Worm (Caenorhabditis elegans) whole organism, L4 larva: Measurements from ENCODE around the gene F47B8.18.

Experiments
- F26F4.8 ChIP-seq: fragments of 200-800 bp; sonication (Bioruptor generic); conservative IDR thresholded peaks from 2 replicates; pipeline ENCODE4 v1.3.6; 2022; ENCODE audit warnings: missing genetic modification characterization, missing compliant biosample characterization
- F44E2.7 ChIP-seq: fragments of 200-800 bp; sonication (Bioruptor generic); IDR thresholded peaks from 2 replicates; pipeline ENCODE4 v2.1.2; 2022; ENCODE audit warnings: missing genetic modification characterization, missing compliant biosample characterization
- F49E8.2 ChIP-seq: sonication (generic microtip); optimal IDR thresholded peaks from 2 replicates; lab custom pipeline; 2016; ENCODE audit warnings: missing compliant biosample characterization, mild to moderate bottlenecking, missing genetic modification characterization, borderline replicate concordance
- aha-1 ChIP-seq: fragments of 150-350 bp; peaks from one replicate; lab custom pipeline; 2014; ENCODE audit warnings: missing biosample characterization, missing genetic modification characterization
- ama-1 ChIP-seq: fragments of 150-350 bp; optimal IDR thresholded peaks from 2 replicates; lab custom pipeline; 2014; ENCODE audit warnings: inconsistent platforms, mixed read lengths
- arid-1 ChIP-seq: fragments of 200-800 bp; sonication (Bioruptor generic); conservative IDR thresholded peaks from 2 replicates; pipeline ENCODE4 v1.3.6; 2022; ENCODE audit warnings: missing genetic modification reagents, missing genetic modification characterization, missing compliant biosample characterization
- attf-4 ChIP-seq: sonication (generic microtip); optimal IDR thresholded peaks from 3 replicates; lab custom pipeline; 2017; ENCODE audit warnings: missing biosample characterization, missing genetic modification characterization
- ceh-32 ChIP-seq: sonication (generic microtip); optimal IDR thresholded peaks from 2 replicates; lab custom pipeline; 2016; ENCODE audit warnings: mild to moderate bottlenecking, missing genetic modification characterization, missing compliant biosample characterization; ENCODE audit not compliant: poor library complexity
- ceh-62 ChIP-seq: sonication (generic microtip); optimal IDR thresholded peaks from 2 replicates; lab custom pipeline; 2017; ENCODE audit warnings: missing biosample characterization, missing genetic modification characterization
- cey-2 ChIP-seq: sonication (generic microtip); optimal IDR thresholded peaks from 3 replicates; lab custom pipeline; 2017; ENCODE audit warnings: missing genetic modification characterization, mild to moderate bottlenecking, missing compliant biosample characterization, antibody characterized with exemption, borderline replicate concordance; ENCODE audit not compliant: insufficient read depth
- daf-16 ChIP-seq, 3 experiments: sonication (generic microtip); optimal IDR thresholded peaks; 2 replicates each; lab custom pipeline; 2016 to 2017; ENCODE audit warnings: missing genetic modification characterization in 3 of 3, missing genetic modification reagents in 3 of 3, mild to moderate bottlenecking in 2 of 3, missing compliant biosample characterization in 2 of 3, missing biosample characterization in 1 of 3, moderate library complexity in 1 of 3
- dpl-1 ChIP-seq: fragments of 150-350 bp; optimal IDR thresholded peaks from 2 replicates; lab custom pipeline; 2014; ENCODE audit warnings: missing biosample characterization, missing genetic modification reagents, missing genetic modification characterization
- dve-1 ChIP-seq: sonication (generic microtip); optimal IDR thresholded peaks from 2 replicates; lab custom pipeline; 2017; ENCODE audit warnings: antibody characterized with exemption, mild to moderate bottlenecking, missing genetic modification characterization, missing compliant biosample characterization; ENCODE audit not compliant: insufficient read depth
- egl-43 ChIP-seq: fragments of 200-800 bp; sonication (Bioruptor generic); IDR thresholded peaks from 2 replicates; pipeline ENCODE4 v1.3.6; 2022; ENCODE audit warnings: missing genetic modification reagents, missing genetic modification characterization, missing compliant biosample characterization
- hlh-11 ChIP-seq: fragments of 200-800 bp; sonication (Bioruptor generic); optimal IDR thresholded peaks from 2 replicates; lab custom pipeline; 2018; ENCODE audit warnings: mild to moderate bottlenecking, missing genetic modification characterization, missing compliant biosample characterization
- hlh-30 ChIP-seq: sonication (generic microtip); optimal IDR thresholded peaks from 2 replicates; lab custom pipeline; 2017; ENCODE audit warnings: antibody characterized with exemption, mild to moderate bottlenecking, missing genetic modification characterization, missing compliant biosample characterization; ENCODE audit not compliant: insufficient read depth
- hmg-1.1 ChIP-seq: fragments of 200-800 bp; sonication (Bioruptor generic); IDR thresholded peaks from 2 replicates; pipeline ENCODE4 v1.3.6; 2022; ENCODE audit warnings: missing genetic modification reagents, missing genetic modification characterization, missing compliant biosample characterization
- lim-7 ChIP-seq: fragments of 200-800 bp; sonication (Bioruptor generic); IDR thresholded peaks from 2 replicates; pipeline ENCODE4 v1.3.6; 2022; ENCODE audit warnings: missing genetic modification characterization, missing compliant biosample characterization
- lsy-2 ChIP-seq, 2 experiments: fragments of 150-350 bp in 1 of 2; sonication (generic microtip) in 1 of 2; optimal IDR thresholded peaks; 2 replicates each; lab custom pipeline; 2014 to 2017; ENCODE audit warnings: missing biosample characterization in 2 of 2, missing genetic modification characterization in 2 of 2
- madf-5 ChIP-seq, 2 experiments: fragments of 200-800 bp; sonication (Bioruptor generic); IDR thresholded peaks; 2 replicates each; pipeline ENCODE4 v1.3.6; 2022; ENCODE audit warnings: missing compliant biosample characterization in 2 of 2, missing genetic modification characterization in 2 of 2
- mdl-1 ChIP-seq, 2 experiments: fragments of 150-350 bp in 1 of 2; sonication (generic microtip) in 1 of 2; optimal IDR thresholded peaks; 2 replicates each; lab custom pipeline; 2014 to 2017; ENCODE audit warnings: missing biosample characterization in 2 of 2, missing genetic modification characterization in 2 of 2
- mdt-29 ChIP-seq: fragments of 200-800 bp; sonication (Bioruptor generic); IDR thresholded peaks from 2 replicates; pipeline ENCODE4 v1.3.6; 2022; ENCODE audit warnings: missing genetic modification reagents, missing genetic modification characterization, missing compliant biosample characterization
- mep-1 ChIP-seq: fragments of 150-350 bp; sonication (generic microtip); optimal IDR thresholded peaks from 3 replicates; lab custom pipeline; 2014; ENCODE audit warnings: missing biosample characterization, missing genetic modification characterization
- mxl-3 ChIP-seq: fragments of 200-800 bp; sonication (Bioruptor generic); optimal IDR thresholded peaks from 2 replicates; lab custom pipeline; 2018; ENCODE audit warnings: mild to moderate bottlenecking, missing genetic modification characterization, missing compliant biosample characterization
- nhr-102 ChIP-seq: sonication (generic microtip); optimal IDR thresholded peaks from 2 replicates; lab custom pipeline; 2016; ENCODE audit warnings: mild to moderate bottlenecking, missing genetic modification characterization, moderate library complexity, missing compliant biosample characterization
- nhr-237 ChIP-seq: sonication (generic microtip); optimal IDR thresholded peaks from 2 replicates; lab custom pipeline; 2017; ENCODE audit warnings: missing biosample characterization, missing genetic modification characterization
- nhr-28 ChIP-seq: fragments of 150-350 bp; optimal IDR thresholded peaks from 2 replicates; lab custom pipeline; 2014; ENCODE audit warnings: missing biosample characterization, missing genetic modification characterization
- nhr-42 ChIP-seq: fragments of 200-800 bp; sonication (Bioruptor generic); IDR thresholded peaks from 2 replicates; pipeline ENCODE4 v1.3.6; 2022; ENCODE audit warnings: missing genetic modification characterization, missing compliant biosample characterization
- nhr-6 ChIP-seq: fragments of 150-350 bp; optimal IDR thresholded peaks from 2 replicates; lab custom pipeline; 2014; ENCODE audit warnings: missing biosample characterization, missing genetic modification characterization
- nhr-77 ChIP-seq: fragments of 150-350 bp; optimal IDR thresholded peaks from 2 replicates; lab custom pipeline; 2014; ENCODE audit warnings: missing biosample characterization, missing genetic modification characterization
- rbr-2 ChIP-seq: sonication (generic microtip); optimal IDR thresholded peaks from 2 replicates; lab custom pipeline; 2016; ENCODE audit warnings: missing genotype, missing genetic modification characterization, missing compliant biosample characterization
- saeg-2 ChIP-seq: fragments of 200-800 bp; sonication (Bioruptor generic); IDR thresholded peaks from 2 replicates; pipeline ENCODE4 v1.3.6; 2022; ENCODE audit warnings: missing genetic modification reagents, missing genetic modification characterization, missing compliant biosample characterization
- skn-1 ChIP-seq: fragments of 150-350 bp; optimal IDR thresholded peaks from 2 replicates; lab custom pipeline; 2014; ENCODE audit warnings: missing biosample characterization, missing genetic modification characterization
- snpc-4 ChIP-seq: fragments of 150-350 bp; optimal IDR thresholded peaks from 2 replicates; lab custom pipeline; 2014; ENCODE audit warnings: missing biosample characterization, missing genetic modification characterization
- spr-1 ChIP-seq: sonication (generic microtip); optimal IDR thresholded peaks from 2 replicates; lab custom pipeline; 2016; ENCODE audit warnings: mild to moderate bottlenecking, missing genetic modification characterization, missing compliant biosample characterization
- unc-130 ChIP-seq: sonication (generic microtip); optimal IDR thresholded peaks from 2 replicates; lab custom pipeline; 2016; ENCODE audit warnings: missing genetic modification reagents, missing genetic modification characterization, missing compliant biosample characterization
- vab-7 ChIP-seq: fragments of 200-800 bp; sonication (Bioruptor generic); IDR thresholded peaks from 2 replicates; pipeline ENCODE4 v1.3.6; 2022; ENCODE audit warnings: missing genetic modification reagents, missing genetic modification characterization, missing compliant biosample characterization
- zfp-2 ChIP-seq: sonication (generic microtip); optimal IDR thresholded peaks from 2 replicates; lab custom pipeline; 2016; ENCODE audit warnings: mild to moderate bottlenecking, missing genetic modification characterization, missing compliant biosample characterization
- zip-2 ChIP-seq: fragments of 150-350 bp; optimal IDR thresholded peaks from 2 replicates; lab custom pipeline; 2014; ENCODE audit warnings: missing biosample characterization, missing genetic modification characterization
- ztf-11 ChIP-seq: fragments of 150-350 bp; optimal IDR thresholded peaks from 2 replicates; lab custom pipeline; 2014; ENCODE audit warnings: missing biosample characterization, missing genetic modification characterization

Gene F47B8.18

DNA sequence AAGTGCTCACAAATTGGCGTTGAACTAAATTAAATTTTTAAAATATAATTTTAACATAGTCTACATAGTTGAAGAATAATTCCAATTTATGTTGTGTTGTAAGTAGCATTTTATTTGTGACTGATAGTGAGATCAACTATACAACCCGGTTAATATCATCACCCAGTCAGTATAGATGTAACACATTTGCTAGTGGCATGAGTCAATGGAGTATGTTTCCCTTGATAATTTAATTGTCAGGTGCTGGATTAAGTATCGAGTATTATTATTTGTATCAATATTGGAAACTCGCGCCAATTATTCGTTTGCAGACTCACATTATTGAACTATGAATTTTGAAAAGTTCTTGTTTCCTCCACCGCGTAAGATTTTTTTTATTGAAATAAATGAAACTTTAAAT lies 9.6 kb upstream of the F47B8.18 start, which contains the start of gene srm-5:
Gene srm-5, plus strand, starts transcription at position 301 of the 400 bp plus-strand sequence.
- TF ChIP-seq egl-43 (GFP tag; lab: Robert Waterston, UW) (no peak), mep-1 (tag; lab: Kevin White, UChicago) (no peak), ztf-11 (tag; lab: Kevin White, UChicago) (no peak), zip-2 (tag; lab: Kevin White, UChicago) (no peak), aha-1 (tag; lab: Kevin White, UChicago) (no peak), skn-1 (tag; lab: Kevin White, UChicago) (no peak), lim-7 (GFP tag; lab: Robert Waterston, UW) (no peak), hlh-30 (tag; lab: Kevin White, UChicago) (no peak), snpc-4 (tag; lab: Kevin White, UChicago) (no peak), zfp-2 (tag; lab: Kevin White, UChicago) (no peak), rbr-2 (tag; lab: Kevin White, UChicago) (no peak), daf-16 (GFP tag; optimal IDR thresholded peaks at IDR 0.05; lab: Kevin White, UChicago) (no peak), daf-16 (tag; optimal IDR thresholded peaks at IDR 0.05; lab: Kevin White, UChicago) (no peak), spr-1 (no peak), F26F4.8 (no peak)

- no peak for TF ChIP-seq dpl-1 (GFP tag; lab: Kevin White, UChicago)
- TF ChIP-seq, all 104 proteins: peak for 0
Measured at ce11 chrV:14333116-14333515, 7.9 kb upstream of the F47B8.18 start, which contains the start of gene srm-4. Gene srm-4, plus strand, starts transcription at chrV:14333416.

DNA sequence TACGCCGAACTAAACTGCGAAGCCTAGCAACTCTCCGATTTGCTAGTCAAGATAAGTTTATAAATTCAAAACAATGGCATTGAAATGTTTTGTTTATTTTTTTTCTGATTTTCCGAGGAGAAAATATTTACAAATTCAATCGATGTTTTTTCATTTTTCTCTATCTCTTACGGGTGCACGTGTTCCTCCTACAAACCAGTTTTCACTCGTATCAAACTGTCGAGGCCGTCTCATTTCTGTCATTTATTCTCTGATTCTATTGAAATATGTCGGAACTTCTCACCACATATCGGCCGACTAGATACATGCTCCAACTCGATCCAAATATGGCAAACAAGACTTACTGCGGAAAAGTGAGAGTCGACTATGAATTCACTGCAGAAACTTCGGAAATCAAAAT lies 6.2 kb upstream of the F47B8.18 start, which contains the start of gene F47B8.8:
Gene F47B8.8, plus strand, starts transcription at position 257 of the 400 bp plus-strand sequence.
- TF ChIP-seq saeg-2 (GFP tag; lab: Robert Waterston, UW): no peak
- peak in 1 of 2 experiments; percentile 13 for TF ChIP-seq mdl-1 (tag; optimal IDR thresholded peaks at IDR 0.05; lab: Kevin White, UChicago)
- no peak for TF ChIP-seq F49E8.2 (tag; lab: Kevin White, UChicago)

ce11 chrV:14328806-14329205 lies 3.5 kb upstream of the F47B8.18 start, which contains the start of gene pepm-1:
Gene pepm-1, plus strand, starts transcription at chrV:14329106.
- TF ChIP-seq attf-4 (tag; lab: Kevin White, UChicago) (no peak), nhr-237 (tag; lab: Kevin White, UChicago) (no peak), cey-2 (tag; lab: Kevin White, UChicago) (no peak), F44E2.7 (GFP tag; lab: Robert Waterston, UW) (no peak), unc-130 (GFP tag; lab: Kevin White, UChicago) (no peak), ceh-32 (tag; lab: Kevin White, UChicago) (no peak), mdt-29 (GFP tag; lab: Robert Waterston, UW) (no peak), ama-1 (lab: Kevin White, UChicago) (no peak)

DNA sequence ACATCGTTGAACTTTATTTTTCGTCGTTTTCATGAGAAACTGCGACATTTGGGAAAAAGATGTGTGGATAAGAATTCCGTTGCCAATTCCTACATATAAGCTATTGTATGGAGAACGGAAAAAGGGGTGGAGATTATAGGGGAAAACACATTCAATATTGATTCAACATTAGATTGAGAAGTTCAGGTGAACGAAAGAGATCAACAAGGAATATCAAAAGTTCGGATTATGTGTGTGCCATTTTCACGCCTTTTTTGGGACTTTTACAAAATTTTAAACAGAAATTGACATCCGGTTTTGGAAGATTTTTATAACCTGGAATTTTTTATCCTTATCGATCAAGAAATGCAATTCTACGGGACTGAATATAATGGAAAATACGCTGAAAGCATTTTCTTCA lies 2.5 kb upstream of the F47B8.18 start, which contains the start of gene F47B8.5:
Gene F47B8.5, minus strand, starts transcription at position 101 of the 400 bp plus-strand sequence.
- no peak for TF ChIP-seq ceh-62 (tag; lab: Kevin White, UChicago)

ce11 chrV:14322743-14323142 lies 2.5 kb downstream of the F47B8.18 start, which contains the start of gene F47B8.3:
Gene F47B8.3, minus strand, starts transcription at chrV:14323003.
- peak; percentile 50 for TF ChIP-seq nhr-28 (tag; lab: Kevin White, UChicago)
- TF ChIP-seq cey-2 (tag; lab: Kevin White, UChicago): no peak
- no peak for TF ChIP-seq nhr-77
- no peak for TF ChIP-seq daf-16 (GFP tag; optimal IDR thresholded peaks at IDR 0.05; lab: Kevin White, UChicago)
- TF ChIP-seq daf-16 (tag; optimal IDR thresholded peaks at IDR 0.05; lab: Kevin White, UChicago): peak; percentile 9
- peak; percentile 12 for TF ChIP-seq mxl-3 (GFP tag; lab: Kevin White, UChicago)
- TF ChIP-seq arid-1 (GFP tag; lab: Robert Waterston, UW): no peak
- peak; percentile 75 for TF ChIP-seq hlh-30 (tag; lab: Kevin White, UChicago)
- no peak for TF ChIP-seq nhr-102 (tag; lab: Kevin White, UChicago)
- no peak for TF ChIP-seq vab-7 (GFP tag; lab: Robert Waterston, UW)
- TF ChIP-seq nhr-6 (tag; lab: Kevin White, UChicago): peak; percentile 42
- TF ChIP-seq madf-5 (GFP tag; IDR thresholded peaks at IDR 0.05; lab: Robert Waterston, UW): no peak
- peak in 1 of 2 experiments; percentile 49 for TF ChIP-seq lsy-2 (tag; optimal IDR thresholded peaks at IDR 0.05; lab: Kevin White, UChicago)
- TF ChIP-seq nhr-42 (GFP tag; lab: Robert Waterston, UW): no peak
- peak in 1 of 2 experiments; percentile 70 for TF ChIP-seq mdl-1 (tag; optimal IDR thresholded peaks at IDR 0.05; lab: Kevin White, UChicago)
- TF ChIP-seq hmg-1.1 (GFP tag; lab: Robert Waterston, UW): peak; percentile 48
- peak; percentile 59 for TF ChIP-seq mep-1 (tag; lab: Kevin White, UChicago)
- peak; percentile 31 for TF ChIP-seq hlh-11 (tag; lab: Kevin White, UChicago)
- TF ChIP-seq dve-1 (tag; lab: Kevin White, UChicago): peak; percentile 3
- peak; percentile 19 for TF ChIP-seq rbr-2 (tag; lab: Kevin White, UChicago)
